Worm (Caenorhabditis elegans): ENCODE measurements around the gene C07A9.12.

- TF ChIP-seq pes-1 (GFP tag; IDR thresholded peaks at IDR 0.05) = no peak
- TF ChIP-seq tbx-37 (GFP tag; conservative IDR thresholded peaks at IDR 0.05) = no peak
- no peak for TF ChIP-seq ama-1 (optimal IDR thresholded peaks at IDR 0.05)
- no peak for TF ChIP-seq tra-4 (tag; optimal IDR thresholded peaks at IDR 0.05)
- TF ChIP-seq F13C5.2 (tag; optimal IDR thresholded peaks at IDR 0.05) = no peak
- no peak for TF ChIP-seq ets-7 (tag; optimal IDR thresholded peaks at IDR 0.05)
- TF ChIP-seq flt-1 (GFP tag; IDR thresholded peaks at IDR 0.05) = no peak
- TF ChIP-seq tbx-11 (GFP tag; IDR thresholded peaks at IDR 0.05) = no peak
Observed at ce11 chrIII:9704606-9704938, 22.8 kb downstream of the C07A9.12 start.
